Fruit fly (Drosophila melanogaster) whole organism: Measurements from ENCODE around the gene FBXO11.
A peak's percentile ranks its signal among the peaks of the same experiment; 100 is the strongest.

ENCODE experiments used
- CG8478 ChIP-seq: fragments of >200 bp; optimal IDR thresholded peaks from 2 replicates; lab custom pipeline; 2018; ENCODE audit warnings: inconsistent platforms
- Dll ChIP-seq: fragments of >200 bp; optimal IDR thresholded peaks from 2 replicates; lab custom pipeline; 2017
- EcR ChIP-seq, 2 experiments: fragments of >200 bp; optimal IDR thresholded peaks; 2 replicates each; lab custom pipeline; 2017; ENCODE audit warnings: missing biosample characterization in 2 of 2, missing genetic modification characterization in 2 of 2, missing genetic modification reagents in 2 of 2
- pan ChIP-seq: fragments of >200 bp; optimal IDR thresholded peaks from 2 replicates; lab custom pipeline; 2017
- psq ChIP-seq: fragments of >200 bp; optimal IDR thresholded peaks from 2 replicates; lab custom pipeline; 2017
- usp ChIP-seq: fragments of >200 bp; optimal IDR thresholded peaks from 2 replicates; lab custom pipeline; 2017; ENCODE audit warnings: missing biosample characterization, missing genetic modification characterization, mixed read lengths

Gene FBXO11

DNA sequence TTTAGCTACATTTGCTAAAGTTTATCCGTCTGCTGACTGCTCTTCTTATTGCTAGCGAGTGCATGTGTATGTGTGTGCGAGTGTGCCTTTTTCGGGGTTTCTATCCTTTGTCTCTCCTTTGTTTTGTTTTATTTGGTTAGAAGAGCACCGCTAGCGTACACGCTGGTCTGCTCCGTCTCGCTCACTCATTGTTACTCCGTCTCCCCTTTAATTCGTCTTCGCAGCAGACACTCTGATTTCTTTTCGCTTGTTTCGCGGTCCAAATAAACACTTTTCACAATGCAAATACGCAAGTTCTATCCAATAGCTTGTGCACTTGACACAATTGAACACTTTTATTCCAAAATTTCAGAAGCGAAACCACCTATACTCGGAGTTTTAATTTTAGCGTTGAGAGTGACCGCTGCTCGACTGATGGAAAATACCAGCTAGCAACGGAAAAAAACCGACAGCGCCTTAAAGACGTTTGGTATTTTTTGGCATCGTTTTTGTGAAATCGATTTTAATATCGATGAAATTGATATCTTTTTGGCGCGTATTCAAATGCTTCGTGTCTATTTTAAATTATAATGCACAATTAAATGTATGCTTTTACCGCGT, at the start of gene FBXO11:
TSS of gene FBXO11 (minus strand) at position 423 of the 600 bp plus-strand sequence.
- TF ChIP-seq Dll (lab: Kevin White, UChicago) (no peak), usp (no peak), psq (lab: Kevin White, UChicago) (peak; percentile 65), CG8478 (lab: Kevin White, UChicago) (peak; percentile 85)

DNA sequence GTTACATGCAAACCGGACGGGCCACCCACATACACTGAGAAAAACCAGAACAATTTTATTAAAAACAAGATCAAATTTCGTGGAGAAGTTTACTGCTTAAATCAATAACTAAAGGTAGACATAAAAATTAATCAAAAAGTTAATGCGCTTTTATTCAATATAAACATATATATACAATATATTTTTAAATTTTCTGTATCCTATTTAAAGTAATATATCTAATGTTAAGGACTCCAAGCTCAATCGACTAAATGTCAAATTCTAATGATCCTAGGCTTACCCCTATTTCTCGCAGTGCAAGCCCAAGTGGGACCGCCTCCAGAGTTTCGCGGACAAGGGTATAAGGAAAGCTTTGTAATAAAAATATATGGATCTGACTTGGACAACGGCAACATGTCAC, 48.6 kb upstream of the FBXO11 start:
- TF ChIP-seq EcR (GFP tag; optimal IDR thresholded peaks at IDR 0.05; lab: Kevin White, UChicago) (no peak), Dll (lab: Kevin White, UChicago) (no peak), CG8478 (lab: Kevin White, UChicago) (no peak)

DNA sequence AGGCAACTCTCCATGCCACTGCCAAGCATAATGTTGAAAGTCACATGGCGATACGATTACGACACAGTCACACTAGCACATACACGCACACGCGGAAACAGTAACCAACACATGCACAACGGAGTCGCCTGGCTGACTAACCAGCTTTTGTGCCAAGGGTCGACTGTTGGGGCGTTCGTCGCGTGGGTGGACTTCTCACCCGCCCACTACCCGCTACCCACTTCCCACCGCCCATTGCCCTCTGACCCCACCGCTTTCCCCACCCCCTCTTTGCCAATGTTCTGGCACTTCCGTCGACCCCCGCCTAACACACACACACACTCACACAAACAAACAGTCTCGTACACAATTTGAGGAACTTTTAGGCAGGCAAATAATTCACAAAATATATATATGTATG, 42.5 kb upstream of the FBXO11 start:
- TF ChIP-seq EcR (GFP tag; optimal IDR thresholded peaks at IDR 0.05; lab: Kevin White, UChicago): no peak
- no peak for TF ChIP-seq Dll (lab: Kevin White, UChicago)
- no peak for TF ChIP-seq CG8478 (lab: Kevin White, UChicago)

DNA sequence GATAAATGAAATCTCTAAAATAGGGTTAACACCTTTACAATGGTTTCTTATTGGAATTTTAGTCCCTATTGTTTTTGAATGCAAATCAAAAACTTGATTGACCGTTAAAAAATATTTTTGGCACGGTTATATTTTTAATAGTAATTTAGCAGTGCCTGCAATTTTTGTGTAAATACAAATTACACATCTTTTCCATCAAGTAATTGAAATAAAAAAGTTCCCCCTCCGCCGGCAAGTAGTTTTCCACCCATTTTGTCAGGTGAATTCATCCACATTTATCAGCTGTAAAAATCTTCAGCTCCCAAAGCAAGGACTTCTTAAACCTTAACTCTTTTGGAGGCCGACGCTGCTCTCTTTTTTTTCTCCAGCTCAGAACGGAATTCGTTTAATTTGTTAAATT, 14.6 kb upstream of the FBXO11 start, which contains the start of gene CG34302:
TSS of gene CG34302 (minus strand) at position 101 of the 400 bp plus-strand sequence.
- TF ChIP-seq pan (lab: Kevin White, UChicago): no peak
- no peak for TF ChIP-seq usp
- TF ChIP-seq psq (lab: Kevin White, UChicago): no peak
- no peak for TF ChIP-seq EcR (GFP tag; optimal IDR thresholded peaks at IDR 0.05; lab: Kevin White, UChicago)
- no peak for TF ChIP-seq Dll (lab: Kevin White, UChicago)
- TF ChIP-seq CG8478 (lab: Kevin White, UChicago): no peak

DNA sequence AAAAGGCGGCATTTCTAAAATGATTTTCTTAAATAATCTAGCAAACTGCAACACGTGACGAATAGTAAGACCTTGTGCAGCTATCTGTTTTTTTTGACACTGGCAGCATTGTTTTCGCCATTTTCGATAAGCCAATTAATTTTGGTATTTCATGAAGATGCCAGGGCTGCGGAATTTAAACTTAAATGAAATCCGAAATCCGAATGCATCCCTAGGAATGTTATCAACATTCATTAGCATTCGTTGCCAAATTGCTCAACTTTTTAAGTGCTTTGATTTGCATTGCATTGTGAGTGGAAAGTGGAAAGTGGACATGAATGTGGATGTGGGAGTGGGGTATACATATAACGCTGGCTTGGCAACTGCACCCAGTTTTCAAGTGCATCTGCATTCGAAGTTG, 11.9 kb upstream of the FBXO11 start, which contains the start of gene CG42857:
TSS of gene CG42857 (minus strand) at position 101 of the 400 bp plus-strand sequence.
- no peak for TF ChIP-seq Dll (lab: Kevin White, UChicago)
- no peak for TF ChIP-seq usp
- no peak for TF ChIP-seq pan (lab: Kevin White, UChicago)
- no peak for TF ChIP-seq EcR (GFP tag; optimal IDR thresholded peaks at IDR 0.05; lab: Kevin White, UChicago)
- no peak for TF ChIP-seq CG8478 (lab: Kevin White, UChicago)
- no peak for TF ChIP-seq psq (lab: Kevin White, UChicago)

DNA sequence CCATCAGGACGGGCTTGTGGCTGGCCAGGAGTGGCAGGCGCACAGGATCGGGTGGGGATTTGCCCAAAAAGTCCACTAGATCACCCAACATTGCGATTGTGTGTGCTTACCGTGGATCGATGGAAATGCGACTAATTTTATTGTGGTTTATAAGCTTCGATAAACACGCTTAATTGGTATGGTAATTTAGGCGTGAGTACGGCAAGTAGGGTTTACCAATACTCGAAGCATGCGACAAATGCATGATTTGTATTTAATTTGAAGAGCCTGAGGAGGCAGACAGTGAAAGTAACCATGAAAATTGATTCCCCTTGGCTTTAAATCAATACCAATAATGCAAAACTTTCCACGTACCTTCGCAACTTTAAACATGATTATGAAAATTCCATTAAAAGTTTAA, 10.6 kb upstream of the FBXO11 start, which contains the start of gene CG9458:
TSS of gene CG9458 (minus strand) at position 101 of the 400 bp plus-strand sequence.
- TF ChIP-seq usp (no peak), pan (lab: Kevin White, UChicago) (no peak), CG8478 (lab: Kevin White, UChicago) (no peak), Dll (lab: Kevin White, UChicago) (no peak), psq (lab: Kevin White, UChicago) (no peak), EcR (GFP tag; optimal IDR thresholded peaks at IDR 0.05; lab: Kevin White, UChicago) (no peak)

DNA sequence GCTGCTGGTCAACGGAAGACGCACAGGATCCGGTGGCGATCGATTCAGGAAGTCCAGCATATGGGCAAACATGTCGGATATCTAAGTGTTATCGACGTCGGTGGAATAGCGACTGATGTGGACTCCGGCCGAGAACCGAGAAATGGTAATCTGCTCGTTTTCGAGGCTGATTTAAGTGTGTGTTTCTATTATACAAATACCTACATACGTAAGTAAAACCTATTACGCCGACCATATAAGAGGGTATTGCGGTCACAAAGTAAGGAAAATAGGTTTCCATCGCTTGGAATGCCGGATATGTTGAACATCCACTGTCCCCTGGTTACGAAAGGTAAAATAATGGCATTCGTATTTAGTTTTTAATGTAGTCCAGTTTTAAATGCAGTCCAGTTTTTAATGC, 9.1 kb upstream of the FBXO11 start, which contains the start of gene CG9459:
TSS of gene CG9459 (minus strand) at position 101 of the 400 bp plus-strand sequence.
- no peak for TF ChIP-seq usp
- TF ChIP-seq EcR (GFP tag; optimal IDR thresholded peaks at IDR 0.05; lab: Kevin White, UChicago): no peak
- TF ChIP-seq pan (lab: Kevin White, UChicago): no peak
- TF ChIP-seq Dll (lab: Kevin White, UChicago): no peak
- no peak for TF ChIP-seq psq (lab: Kevin White, UChicago)
- no peak for TF ChIP-seq CG8478 (lab: Kevin White, UChicago)

DNA sequence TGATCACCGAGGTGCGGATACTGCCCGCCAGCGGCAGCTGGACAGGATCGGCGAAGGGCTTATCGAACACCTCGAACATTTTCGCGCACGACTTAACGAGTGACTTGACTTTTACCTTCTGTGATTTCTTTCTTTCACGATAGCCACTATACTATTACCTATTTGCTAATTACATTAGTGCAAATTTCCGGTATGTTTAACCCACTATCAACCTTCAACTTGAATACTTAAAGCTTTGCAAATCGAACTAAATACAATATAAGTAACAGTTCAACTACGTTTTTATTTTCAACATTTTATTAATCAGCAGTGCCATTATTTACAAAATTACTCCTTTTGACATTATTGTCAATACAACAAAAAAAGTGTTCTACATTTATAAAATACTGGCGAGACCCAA, 7.7 kb upstream of the FBXO11 start, which contains the start of gene CG16904:
TSS of gene CG16904 (minus strand) at position 101 of the 400 bp plus-strand sequence.
- no peak for TF ChIP-seq CG8478 (lab: Kevin White, UChicago)
- TF ChIP-seq pan (lab: Kevin White, UChicago): no peak
- no peak for TF ChIP-seq EcR (GFP tag; optimal IDR thresholded peaks at IDR 0.05; lab: Kevin White, UChicago)
- no peak for TF ChIP-seq Dll (lab: Kevin White, UChicago)
- no peak for TF ChIP-seq usp
- TF ChIP-seq psq (lab: Kevin White, UChicago): no peak

DNA sequence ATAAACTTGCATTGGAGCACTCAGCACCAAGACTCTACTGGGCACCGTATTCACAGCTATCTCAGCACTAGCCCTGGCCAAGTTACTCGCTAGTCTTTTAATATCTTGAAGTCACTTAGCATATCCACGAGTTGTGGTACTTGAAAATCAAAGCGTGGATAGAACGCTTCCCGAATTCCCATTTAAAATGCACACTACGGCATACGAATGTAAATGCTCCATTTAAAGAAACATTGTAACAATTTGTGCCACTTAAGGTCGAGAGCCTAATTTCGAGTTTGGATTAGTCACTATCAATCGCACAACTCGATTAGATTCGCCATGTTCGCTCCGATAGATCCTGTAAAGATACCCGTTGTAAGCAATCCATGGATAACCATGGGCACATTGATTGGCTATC, 4.7 kb upstream of the FBXO11 start, which contains the start of gene eloF:
TSS of gene eloF (plus strand) at position 301 of the 400 bp plus-strand sequence.
- no peak for TF ChIP-seq EcR (GFP tag; optimal IDR thresholded peaks at IDR 0.05; lab: Kevin White, UChicago)
- TF ChIP-seq psq (lab: Kevin White, UChicago): no peak
- no peak for TF ChIP-seq Dll (lab: Kevin White, UChicago)
- TF ChIP-seq usp: no peak
- TF ChIP-seq pan (lab: Kevin White, UChicago): no peak
- TF ChIP-seq CG8478 (lab: Kevin White, UChicago): no peak

DNA sequence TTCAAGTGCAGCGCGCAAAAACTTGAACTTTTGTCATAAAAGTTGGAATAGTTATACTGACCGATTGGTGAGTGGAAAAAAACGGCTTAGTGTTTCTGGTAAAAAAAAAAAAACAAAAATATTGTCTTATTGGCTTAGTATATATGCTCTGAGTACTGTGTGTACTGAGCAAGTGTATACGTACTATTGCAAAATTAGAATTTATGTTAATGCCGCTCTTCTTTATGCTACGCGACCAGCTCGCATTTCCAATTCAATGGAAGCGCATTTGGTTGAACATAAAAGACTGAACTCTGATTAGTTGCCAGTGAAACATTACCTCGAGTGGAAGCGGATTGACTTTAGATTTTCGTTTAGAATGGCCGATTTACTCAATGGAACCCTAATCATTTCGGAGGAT, 3.3 kb upstream of the FBXO11 start, which contains the start of gene CG8534:
TSS of gene CG8534 (plus strand) at position 301 of the 400 bp plus-strand sequence.
- no peak for TF ChIP-seq EcR (GFP tag; optimal IDR thresholded peaks at IDR 0.05; lab: Kevin White, UChicago)
- TF ChIP-seq usp: no peak
- TF ChIP-seq CG8478 (lab: Kevin White, UChicago): no peak
- TF ChIP-seq pan (lab: Kevin White, UChicago): no peak
- TF ChIP-seq Dll (lab: Kevin White, UChicago): no peak
- no peak for TF ChIP-seq psq (lab: Kevin White, UChicago)

DNA sequence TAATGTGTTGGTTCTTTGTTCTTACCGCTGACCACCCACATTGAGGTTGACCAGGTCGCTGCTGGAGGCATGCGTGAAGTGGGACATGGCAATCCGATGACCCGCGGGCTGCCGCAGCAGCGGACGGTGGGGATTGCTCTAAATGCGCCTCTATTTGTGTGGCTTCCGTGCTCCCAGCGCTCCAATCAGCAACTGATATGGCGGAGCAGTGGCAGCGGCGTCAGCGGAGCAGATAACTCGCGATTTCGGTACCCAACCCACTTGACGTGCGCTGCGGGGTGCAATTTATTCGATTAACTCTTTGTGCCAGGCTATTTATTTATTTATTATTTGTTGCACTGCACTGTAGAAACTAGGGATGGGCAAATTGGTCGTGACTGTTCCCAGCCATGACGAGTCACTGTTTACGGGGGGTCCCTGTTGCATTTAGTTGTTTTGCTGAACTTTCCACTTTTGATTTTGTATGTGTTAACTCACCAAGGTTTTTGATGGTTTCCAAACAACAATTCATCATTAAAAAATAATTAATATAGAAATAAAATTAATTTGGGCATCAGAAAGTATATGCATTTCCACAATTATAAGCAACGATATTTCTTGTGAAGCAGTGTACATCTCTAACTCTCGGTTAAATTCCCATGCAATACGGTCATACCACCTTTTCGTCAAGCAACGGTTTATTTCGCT, 8.4 kb downstream of the FBXO11 start, which contains the start of the genes CG9467 and CG8526:
TSS of gene CG9467 (minus strand) at position 383 of the 687 bp plus-strand sequence.
TSS of gene CG8526 (plus strand) at position 637 of the 687 bp plus-strand sequence.
- TF ChIP-seq pan (lab: Kevin White, UChicago): no peak
- no peak for TF ChIP-seq Dll (lab: Kevin White, UChicago)
- TF ChIP-seq EcR (GFP tag; optimal IDR thresholded peaks at IDR 0.05; lab: Kevin White, UChicago): no peak
- TF ChIP-seq usp: no peak
- no peak for TF ChIP-seq CG8478 (lab: Kevin White, UChicago)
- no peak for TF ChIP-seq psq (lab: Kevin White, UChicago)
